Fruit fly (Drosophila melanogaster): ENCODE measurements around the gene CG8840.

DNA sequence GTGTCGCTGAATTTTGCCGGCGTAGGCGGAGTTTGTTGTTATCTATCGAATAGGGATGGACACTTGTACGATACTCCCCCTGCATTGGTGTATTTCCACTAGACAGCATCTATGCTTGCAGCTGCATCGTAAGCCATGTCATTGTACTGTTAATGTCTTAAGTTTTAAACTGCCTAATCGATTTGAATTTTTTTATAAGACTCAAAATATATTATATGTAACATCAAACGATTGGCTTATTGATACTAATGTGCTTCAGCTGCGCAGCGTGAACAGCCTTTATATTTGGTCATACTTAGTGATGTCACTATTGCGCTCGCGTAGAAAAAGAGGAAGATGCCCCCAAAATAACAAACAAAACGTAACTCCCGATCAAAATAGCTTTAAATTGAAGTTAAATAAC, 33.7 kb upstream of the CG8840 start, which contains the start of the genes CG9662 and Ptpa:
- TF ChIP-seq Sin3A (optimal IDR thresholded peaks at IDR 0.05) (no peak), psq (optimal IDR thresholded peaks at IDR 0.05) (no peak)

All from Kc167 (cell line).